Fruit fly (Drosophila melanogaster) whole organism, embryonic: Measurements from ENCODE around the gene NPF.

Experiments
- CG12236 ChIP-seq: fragments of 200-800 bp; sonication (Bioruptor generic); optimal IDR thresholded peaks from 2 replicates; lab custom pipeline; 2016; ENCODE audit warnings: missing biosample characterization, missing genetic modification characterization
- CG18011 ChIP-seq: fragments of 200-800 bp; sonication (Bioruptor generic); optimal IDR thresholded peaks from 2 replicates; lab custom pipeline; 2017; ENCODE audit warnings: missing biosample characterization, missing genetic modification characterization, mild to moderate bottlenecking, moderate library complexity, missing genotype
- CG7556 ChIP-seq: fragments of 200-800 bp; sonication (Bioruptor generic); optimal IDR thresholded peaks from 2 replicates; lab custom pipeline; 2017; ENCODE audit warnings: missing biosample characterization, mild to moderate bottlenecking, missing genetic modification characterization
- CG7839 ChIP-seq: fragments of 200-800 bp; sonication (Bioruptor generic); optimal IDR thresholded peaks from 3 replicates; lab custom pipeline; 2018; ENCODE audit warnings: missing biosample characterization, mild to moderate bottlenecking, missing genetic modification characterization, moderate library complexity
- CrebB ChIP-seq: fragments of 200-800 bp; sonication (Bioruptor generic); optimal IDR thresholded peaks from 3 replicates; lab custom pipeline; 2018; ENCODE audit warnings: missing biosample characterization, mild to moderate bottlenecking, missing genetic modification characterization
- Mes4 ChIP-seq: fragments of 200-800 bp; sonication (Bioruptor generic); optimal IDR thresholded peaks from 2 replicates; lab custom pipeline; 2016; ENCODE audit warnings: missing biosample characterization, missing genetic modification characterization
- cad ChIP-seq: fragments of >200 bp; optimal IDR thresholded peaks from 2 replicates; lab custom pipeline; 2017; ENCODE audit warnings: missing biosample characterization, missing genetic modification characterization
- org-1 ChIP-seq: fragments of 200-800 bp; sonication (Bioruptor generic); optimal IDR thresholded peaks from 2 replicates; lab custom pipeline; 2017; ENCODE audit warnings: missing biosample characterization, missing genetic modification characterization
- prd ChIP-seq, 3 experiments: fragments of >200 bp in 2 of 3; fragments of 200-800 bp in 1 of 3; sonication (Bioruptor generic) in 1 of 3; optimal IDR thresholded peaks in 2 of 3; IDR thresholded peaks in 1 of 3; 2 replicates in 2 of 3; 3 replicates in 1 of 3; pipeline versions ENCODE4 v1.3.6 to Lab custom; 2017 to 2022; ENCODE audit warnings: missing biosample characterization in 1 of 3, missing genetic modification characterization in 1 of 3
- shn ChIP-seq: fragments of 200-800 bp; sonication (Bioruptor generic); optimal IDR thresholded peaks from 3 replicates; lab custom pipeline; 2016; ENCODE audit warnings: missing biosample characterization, missing genetic modification characterization
- wor ChIP-seq: fragments of 200-800 bp; sonication (Bioruptor generic); IDR thresholded peaks from 2 replicates; pipeline ENCODE4 v1.3.6; 2022; ENCODE audit warnings: missing biosample characterization, missing genetic modification characterization

DNA sequence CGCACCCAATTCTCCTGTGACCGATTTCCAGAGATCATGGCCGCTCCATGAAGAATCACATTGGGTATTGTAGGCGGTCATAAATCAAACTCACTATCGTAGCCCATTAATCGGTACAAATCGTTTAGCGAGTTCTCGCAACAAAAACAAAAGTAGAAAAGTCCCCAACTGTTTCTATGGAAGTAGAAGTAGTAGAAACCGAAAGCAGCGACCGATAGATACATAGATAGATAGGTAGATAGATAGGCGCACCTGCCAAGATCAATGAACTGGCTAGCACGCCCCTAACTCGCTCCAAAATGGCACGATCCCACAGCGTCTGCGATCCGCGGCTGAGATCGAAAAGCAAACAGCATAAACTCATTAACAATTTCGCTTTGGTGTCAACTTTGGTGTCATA is 8.3 kb upstream of the NPF start:
- TF ChIP-seq Mes4 (GFP tag; lab: Kevin White, UChicago) (no peak), CrebB (tag; lab: Kevin White, UChicago) (no peak), wor (GFP tag; lab: Robert Waterston, UW) (no peak), CG18011 (GFP tag; lab: Kevin White, UChicago) (no peak), org-1 (no peak), prd (optimal IDR thresholded peaks at IDR 0.05; lab: Kevin White, UChicago) (no peak), prd (GFP tag; IDR thresholded peaks at IDR 0.05; lab: Robert Waterston, UW) (no peak), CG7556 (GFP tag; lab: Kevin White, UChicago) (no peak), CG12236 (GFP tag; lab: Kevin White, UChicago) (no peak), shn (GFP tag; lab: Kevin White, UChicago) (no peak), CG7839 (tag; lab: Kevin White, UChicago) (no peak), cad (GFP tag; lab: Kevin White, UChicago) (no peak)
